Fruit fly (Drosophila melanogaster): Measurements from ENCODE around the gene dpr2.

Gene dpr2

DNA sequence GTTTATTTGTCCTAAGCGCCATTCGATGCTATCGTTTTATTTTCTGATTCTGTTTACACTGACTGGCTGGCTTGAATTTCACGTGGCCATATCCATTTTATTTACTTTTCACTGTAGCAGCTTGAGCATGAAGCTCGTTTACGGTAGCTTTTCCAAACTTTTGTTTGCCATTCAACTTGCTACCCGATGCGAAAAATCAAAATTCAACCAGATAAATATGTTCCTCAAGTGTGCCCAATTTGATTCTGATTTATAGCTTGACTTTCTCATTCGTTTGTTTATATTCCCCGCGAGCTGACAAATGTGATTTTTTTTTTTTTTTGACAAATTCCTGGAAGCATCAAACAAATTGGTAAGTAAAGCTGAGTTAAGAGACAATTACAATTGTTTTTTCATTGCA lies 27.6 kb downstream of the dpr2 start, which contains the start of gene CG14072:
Gene CG14072, plus strand, starts transcription at position 301 of the 400 bp plus-strand sequence.
- no peak for TF ChIP-seq CG3919 (GFP tag; optimal IDR thresholded peaks at IDR 0.05)
- no peak for TF ChIP-seq CG6276 (GFP tag; optimal IDR thresholded peaks at IDR 0.05)
- TF ChIP-seq CG8632 (GFP tag; optimal IDR thresholded peaks at IDR 0.05), result no peak
- TF ChIP-seq fkh (GFP tag; optimal IDR thresholded peaks at IDR 0.05), result no peak
- TF ChIP-seq spab (GFP tag; optimal IDR thresholded peaks at IDR 0.05), result no peak
- TF ChIP-seq lz (GFP tag; optimal IDR thresholded peaks at IDR 0.05), result no peak
- TF ChIP-seq CG31627 (GFP tag; optimal IDR thresholded peaks at IDR 0.05), result no peak
- no peak for TF ChIP-seq OdsH (GFP tag; optimal IDR thresholded peaks at IDR 0.05)
- no peak for TF ChIP-seq CG7368 (GFP tag; optimal IDR thresholded peaks at IDR 0.05)
- no peak for TF ChIP-seq Gug (GFP tag; IDR thresholded peaks at IDR 0.05)
- no peak for TF ChIP-seq Hr4 (GFP tag; optimal IDR thresholded peaks at IDR 0.05)
- TF ChIP-seq Met (GFP tag; optimal IDR thresholded peaks at IDR 0.05), result no peak
- TF ChIP-seq CG34406 (GFP tag; optimal IDR thresholded peaks at IDR 0.05), result no peak
- TF ChIP-seq Eip78C (GFP tag), result no peak
- TF ChIP-seq Sox14 (GFP tag; optimal IDR thresholded peaks at IDR 0.05), result no peak

DNA sequence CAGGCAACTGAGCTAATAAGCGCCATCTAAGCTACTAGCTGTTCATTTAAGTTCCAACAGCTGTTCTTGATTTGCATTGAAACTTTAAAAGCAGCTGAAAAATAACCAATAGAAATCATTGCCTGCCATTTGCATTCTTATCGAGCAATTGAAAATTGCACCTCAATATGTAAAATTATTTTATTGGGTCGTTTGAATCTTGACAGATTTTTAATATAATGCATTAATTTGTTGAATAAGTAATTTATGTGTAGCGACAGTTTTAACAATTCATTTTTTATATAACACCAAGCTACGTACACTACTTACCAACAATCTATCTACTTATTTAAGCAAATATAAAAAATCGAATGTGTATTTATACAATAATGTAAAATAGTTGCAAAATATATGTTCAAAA lies 53.4 kb downstream of the dpr2 start, which contains the start of gene CG14069:
Gene CG14069, minus strand, starts transcription at position 101 of the 400 bp plus-strand sequence.
- no peak for TF ChIP-seq topi (GFP tag; optimal IDR thresholded peaks at IDR 0.05)
- TF ChIP-seq Hr39 (GFP tag; optimal IDR thresholded peaks at IDR 0.05), result no peak
- no peak for TF ChIP-seq CG4318 (GFP tag; optimal IDR thresholded peaks at IDR 0.05)
- no peak for TF ChIP-seq Sox15 (GFP tag; optimal IDR thresholded peaks at IDR 0.05)
- no peak for TF ChIP-seq CG10631 (GFP tag; optimal IDR thresholded peaks at IDR 0.05)
- no peak for TF ChIP-seq Gug (GFP tag; IDR thresholded peaks at IDR 0.05)
- TF ChIP-seq spab (GFP tag; optimal IDR thresholded peaks at IDR 0.05), result no peak
- no peak for TF ChIP-seq eg (GFP tag; IDR thresholded peaks at IDR 0.05)

DNA sequence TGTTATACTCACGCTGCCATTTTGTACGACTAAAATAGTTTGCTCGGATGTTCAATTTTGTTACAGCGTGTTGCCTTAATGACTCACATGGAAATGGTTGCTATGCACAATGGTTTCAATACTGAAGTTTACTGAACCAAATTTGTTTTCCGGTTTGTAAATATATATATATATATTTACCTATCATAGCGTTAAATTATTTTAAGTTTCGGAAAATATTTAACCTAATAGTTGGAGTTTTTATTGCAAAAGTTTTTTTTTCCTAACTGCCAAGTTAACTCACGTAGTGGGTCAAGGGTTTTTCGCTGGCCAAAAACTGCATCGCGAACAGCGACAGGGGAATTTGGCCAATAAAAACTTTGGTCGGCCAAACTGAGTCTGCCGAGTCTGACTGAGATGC lies 55.2 kb downstream of the dpr2 start, which contains the start of gene CG7309:
Gene CG7309, minus strand, starts transcription at position 101 of the 400 bp plus-strand sequence.
- no peak for TF ChIP-seq CG11762 (GFP tag; optimal IDR thresholded peaks at IDR 0.05; ENCODE audit: insufficient read depth)
- TF ChIP-seq Ets21C (GFP tag; optimal IDR thresholded peaks at IDR 0.05), result no peak
- no peak for TF ChIP-seq CG16779 (tag; optimal IDR thresholded peaks at IDR 0.05)
- no peak for TF ChIP-seq CG11902 (GFP tag; optimal IDR thresholded peaks at IDR 0.05)
- TF ChIP-seq fd85E (GFP tag; optimal IDR thresholded peaks at IDR 0.05), result no peak
- no peak for TF ChIP-seq salr (GFP tag; optimal IDR thresholded peaks at IDR 0.05)
- no peak for TF ChIP-seq svp (GFP tag)
- TF ChIP-seq Sox14 (GFP tag; optimal IDR thresholded peaks at IDR 0.05), result no peak
- TF ChIP-seq CG31627 (GFP tag; optimal IDR thresholded peaks at IDR 0.05), result no peak
- no peak for TF ChIP-seq CG4318 (GFP tag; optimal IDR thresholded peaks at IDR 0.05)
- no peak for TF ChIP-seq fkh (GFP tag; optimal IDR thresholded peaks at IDR 0.05)
- TF ChIP-seq CG8632 (GFP tag; optimal IDR thresholded peaks at IDR 0.05), result no peak
- no peak for TF ChIP-seq CG8319 (GFP tag; optimal IDR thresholded peaks at IDR 0.05)
- TF ChIP-seq CG32006 (GFP tag; optimal IDR thresholded peaks at IDR 0.05), result no peak
- no peak for TF ChIP-seq Blimp-1 (GFP tag; optimal IDR thresholded peaks at IDR 0.05)
- TF ChIP-seq CG10669 (GFP tag; optimal IDR thresholded peaks at IDR 0.05), result no peak

DNA sequence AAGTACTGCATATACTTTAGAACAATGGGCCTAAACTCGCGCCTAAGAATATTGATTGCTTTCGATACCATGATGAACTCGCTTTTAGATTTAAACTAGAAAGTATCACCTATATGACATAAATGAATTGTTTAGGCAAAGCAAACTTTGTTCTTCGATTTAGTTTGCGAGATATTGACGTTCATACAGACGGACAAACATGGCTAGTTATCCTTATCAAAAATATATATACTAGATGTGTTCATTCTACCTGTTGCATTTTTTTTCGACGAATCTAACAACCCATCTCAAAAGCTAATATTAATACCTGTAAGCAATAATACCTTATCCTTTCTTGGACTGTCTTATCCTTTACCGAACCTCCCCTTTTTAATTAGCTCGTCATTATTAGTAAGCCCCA lies 62.3 kb downstream of the dpr2 start, which contains the start of gene CG14070:
Gene CG14070, minus strand, starts transcription at position 101 of the 400 bp plus-strand sequence.
- TF ChIP-seq fd59A (GFP tag; optimal IDR thresholded peaks at IDR 0.05) (no peak), CG10669 (GFP tag; optimal IDR thresholded peaks at IDR 0.05) (no peak), CG4318 (GFP tag; optimal IDR thresholded peaks at IDR 0.05) (no peak), ss (GFP tag; optimal IDR thresholded peaks at IDR 0.05) (no peak), CG6854 (GFP tag; optimal IDR thresholded peaks at IDR 0.05) (no peak), spab (GFP tag; optimal IDR thresholded peaks at IDR 0.05) (no peak), CG16779 (tag; optimal IDR thresholded peaks at IDR 0.05) (no peak)
